Worm (Caenorhabditis elegans) whole organism, late embryonic: ENCODE data around the gene B0336.13.

ENCODE experiments used
- K02D7.2 ChIP-seq: sonication (generic microtip); optimal IDR thresholded peaks from 2 replicates; lab custom pipeline; 2017; ENCODE audit warnings: mild to moderate bottlenecking, missing genetic modification characterization, missing compliant biosample characterization
- ceh-19 ChIP-seq: fragments of 200-800 bp; sonication (Bioruptor generic); optimal IDR thresholded peaks from 2 replicates; lab custom pipeline; 2018; ENCODE audit warnings: mild to moderate bottlenecking, missing genetic modification characterization, missing compliant biosample characterization
- ceh-31 ChIP-seq: sonication (generic microtip); optimal IDR thresholded peaks from 2 replicates; lab custom pipeline; 2016; ENCODE audit warnings: missing genetic modification characterization, missing compliant biosample characterization
- che-1 ChIP-seq: sonication (generic microtip); optimal IDR thresholded peaks from 2 replicates; lab custom pipeline; 2016; ENCODE audit warnings: mild to moderate bottlenecking, missing genetic modification characterization, missing compliant biosample characterization
- hlh-13 ChIP-seq: fragments of 200-800 bp; sonication (Bioruptor generic); optimal IDR thresholded peaks from 2 replicates; lab custom pipeline; 2018; ENCODE audit warnings: mild to moderate bottlenecking, missing genetic modification characterization, missing compliant biosample characterization
- hlh-30 ChIP-seq: sonication (generic microtip); optimal IDR thresholded peaks from 2 replicates; lab custom pipeline; 2017; ENCODE audit warnings: antibody characterized with exemption, missing genetic modification characterization, missing compliant biosample characterization; ENCODE audit not compliant: insufficient read depth
- pat-9 ChIP-seq: fragments of 200-800 bp; sonication (Bioruptor generic); optimal IDR thresholded peaks from 2 replicates; lab custom pipeline; 2018; ENCODE audit warnings: mild to moderate bottlenecking, missing genetic modification characterization, moderate library complexity, missing compliant biosample characterization
- pha-4 ChIP-seq: fragments of 150-350 bp; optimal IDR thresholded peaks from 2 replicates; lab custom pipeline; 2018; ENCODE audit warnings: missing biosample characterization, missing genetic modification reagents, missing genetic modification characterization
- tbx-2 ChIP-seq: sonication (generic microtip); optimal IDR thresholded peaks from 2 replicates; lab custom pipeline; 2016; ENCODE audit warnings: missing genetic modification characterization, missing compliant biosample characterization
- unc-55 ChIP-seq: sonication (generic microtip); optimal IDR thresholded peaks from 2 replicates; lab custom pipeline; 2017; ENCODE audit warnings: missing biosample characterization, missing genetic modification reagents, missing genetic modification characterization

DNA sequence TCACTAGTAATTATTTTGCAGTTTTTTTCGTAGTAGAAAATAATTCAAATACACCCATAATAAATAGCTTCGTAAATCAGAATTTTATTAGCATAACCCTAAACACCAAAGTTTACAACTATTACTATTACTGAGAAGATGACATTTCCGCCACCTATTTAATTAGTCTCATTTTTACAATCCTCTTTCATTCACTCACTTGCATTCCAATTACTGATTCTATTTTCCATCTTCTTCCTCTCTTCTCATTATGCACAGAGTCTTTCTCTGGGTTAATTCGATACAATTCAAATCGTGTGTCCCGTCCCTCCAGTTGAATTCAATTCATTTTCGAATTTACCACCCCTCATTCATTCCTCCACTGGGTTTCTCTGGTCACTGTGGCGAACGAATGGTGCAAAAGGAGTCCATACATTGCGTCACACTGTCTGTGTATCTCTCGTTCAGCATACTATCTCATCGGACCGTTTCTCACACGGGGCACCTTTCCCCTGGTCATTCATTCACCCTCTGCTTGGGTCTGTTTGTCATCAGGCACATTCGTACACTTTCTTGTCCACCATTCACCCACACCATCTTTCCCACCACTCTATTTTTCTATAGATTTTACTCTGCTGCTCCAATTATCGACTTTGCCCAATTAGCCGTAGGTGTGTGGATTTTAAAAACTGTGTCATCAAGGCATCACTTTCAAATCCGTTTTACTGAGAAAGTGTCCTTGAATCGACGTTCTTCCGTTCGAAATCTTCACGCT lies 26.6 kb downstream of the B0336.13 start:
- TF ChIP-seq hlh-30, result no peak
- TF ChIP-seq tbx-2 (tag; lab: Kevin White, UChicago), result peak; percentile 24
- no peak for TF ChIP-seq ceh-19 (GFP tag; lab: Kevin White, UChicago)
- TF ChIP-seq pat-9 (tag; lab: Kevin White, UChicago), result no peak
- TF ChIP-seq hlh-13 (GFP tag; lab: Kevin White, UChicago), result no peak
- TF ChIP-seq unc-55, result no peak
- no peak for TF ChIP-seq K02D7.2 (tag; lab: Kevin White, UChicago)
- TF ChIP-seq che-1, result no peak
- no peak for TF ChIP-seq pha-4 (tag; lab: Kevin White, UChicago)
- peak; percentile 51 for TF ChIP-seq ceh-31 (tag; lab: Kevin White, UChicago)
